Fruit fly (Drosophila melanogaster): ENCODE measurements around the gene CG4318.

- peak; percentile 70 for TF ChIP-seq wor (GFP tag; IDR thresholded peaks at IDR 0.05)
- TF ChIP-seq lilli (GFP tag; optimal IDR thresholded peaks at IDR 0.05): peak; percentile 29
- no peak for TF ChIP-seq CG12769 (tag; optimal IDR thresholded peaks at IDR 0.05)
- TF ChIP-seq CG7786 (GFP tag; optimal IDR thresholded peaks at IDR 0.05): no peak
- TF ChIP-seq HLH3B (GFP tag; IDR thresholded peaks at IDR 0.05): peak; percentile 77
- peak; percentile 16 for TF ChIP-seq CG1529 (GFP tag; optimal IDR thresholded peaks at IDR 0.05)
- no peak for TF ChIP-seq da (GFP tag; optimal IDR thresholded peaks at IDR 0.05)
- TF ChIP-seq psq (GFP tag; optimal IDR thresholded peaks at IDR 0.05): no peak
- peak; percentile 35; the same call in 1 of the 2 replicates for TF ChIP-seq CG4360 (GFP tag; IDR thresholded peaks at IDR 0.05)
- no peak for TF ChIP-seq zen2 (GFP tag; IDR thresholded peaks at IDR 0.05; ENCODE audit: partially characterized antibody)
- TF ChIP-seq chm (GFP tag; IDR thresholded peaks at IDR 0.05): 0 out of 2 replicates have a peak, but pooled peaks have one; percentile 13
- no peak for TF ChIP-seq insv (GFP tag; optimal IDR thresholded peaks at IDR 0.05)
- TF ChIP-seq CkIIα-i1 (GFP tag; IDR thresholded peaks at IDR 0.05): no peak
These were observed 17.6 kb downstream of the CG4318 start for dm6 chrX:13136939-13137697.
